Worm (Caenorhabditis elegans): ENCODE data around the gene ani-3.

ce11 chrV:19741651-19742050 lies 44.1 kb downstream of the ani-3 start, which contains the start of gene W04E12.3:
- no peak for TF ChIP-seq flt-1 (GFP tag; IDR thresholded peaks at IDR 0.05)
- TF ChIP-seq ztf-23 (GFP tag; IDR thresholded peaks at IDR 0.05): no peak
- TF ChIP-seq klf-2 (GFP tag; conservative IDR thresholded peaks at IDR 0.05): no peak
- no peak for TF ChIP-seq ref-1 (GFP tag; conservative IDR thresholded peaks at IDR 0.05)
- TF ChIP-seq ztf-29 (GFP tag; IDR thresholded peaks at IDR 0.05): no peak
- no peak for TF ChIP-seq tab-1 (GFP tag; IDR thresholded peaks at IDR 0.05)
- TF ChIP-seq med-1 (GFP tag; optimal IDR thresholded peaks at IDR 0.05; ENCODE audit: insufficient read depth): no peak

All from whole organism, midembryonic.